Worm (Caenorhabditis elegans) whole organism, young adult: ENCODE data around the gene fbxb-22.

ENCODE experiments used
- F10E7.11 ChIP-seq: sonication (generic microtip); optimal IDR thresholded peaks from 2 replicates; lab custom pipeline; 2017; ENCODE audit warnings: mild to moderate bottlenecking, missing genetic modification characterization, moderate library complexity, missing compliant biosample characterization
- dpff-1 ChIP-seq: sonication (generic microtip); optimal IDR thresholded peaks from 2 replicates; lab custom pipeline; 2017; ENCODE audit warnings: mild to moderate bottlenecking, missing genetic modification characterization, missing compliant biosample characterization
- hmg-1.2 ChIP-seq: fragments of 200-800 bp; sonication (Bioruptor generic); IDR thresholded peaks from 2 replicates; pipeline ENCODE4 v1.3.6; 2022; ENCODE audit warnings: missing genetic modification reagents, missing genetic modification characterization, missing compliant biosample characterization
- lin-35 ChIP-seq, 3 experiments: fragments of 150-350 bp in 2 of 3; sonication (generic microtip) in 1 of 3; optimal IDR thresholded peaks; 2 replicates each; lab custom pipeline; 2014 to 2018; ENCODE audit warnings: missing biosample characterization in 3 of 3, missing genetic modification characterization in 3 of 3, missing genetic modification reagents in 3 of 3
- madf-8 ChIP-seq: fragments of 200-800 bp; sonication (Bioruptor generic); conservative IDR thresholded peaks from 2 replicates; pipeline ENCODE4 v1.3.6; 2022; ENCODE audit warnings: missing genetic modification reagents, missing genetic modification characterization, missing compliant biosample characterization
- mel-28 ChIP-seq: sonication (generic microtip); optimal IDR thresholded peaks from 2 replicates; lab custom pipeline; 2016; ENCODE audit warnings: borderline replicate concordance, mild to moderate bottlenecking, missing genetic modification characterization, missing compliant biosample characterization
- nhr-179 ChIP-seq: sonication (generic microtip); optimal IDR thresholded peaks from 2 replicates; lab custom pipeline; 2016; ENCODE audit warnings: mild to moderate bottlenecking, missing genetic modification characterization, missing compliant biosample characterization
- rpc-1 ChIP-seq, 2 experiments: fragments of 150-350 bp in 1 of 2; sonication (generic microtip) in 1 of 2; optimal IDR thresholded peaks; 2 replicates each; lab custom pipeline; 2014 to 2018; ENCODE audit warnings: missing biosample characterization in 1 of 2, missing genetic modification characterization in 1 of 2, missing genetic modification reagents in 1 of 2, missing genotype in 1 of 2
- snpc-3.4 ChIP-seq: sonication (generic microtip); optimal IDR thresholded peaks from 2 replicates; lab custom pipeline; 2017; ENCODE audit warnings: missing genetic modification characterization, mild to moderate bottlenecking, missing compliant biosample characterization, antibody characterized with exemption, moderate library complexity, missing genotype, missing genetic modification reagents
- sptf-2 ChIP-seq: fragments of 200-800 bp; sonication (Bioruptor generic); optimal IDR thresholded peaks from 2 replicates; lab custom pipeline; 2018; ENCODE audit warnings: mild to moderate bottlenecking, missing genetic modification characterization, missing compliant biosample characterization
- unc-62 ChIP-seq: fragments of 150-350 bp; optimal IDR thresholded peaks from 2 replicates; lab custom pipeline; 2014; ENCODE audit warnings: missing biosample characterization, missing genetic modification reagents, missing genetic modification characterization
- zfh-2 ChIP-seq: fragments of 200-800 bp; sonication (Bioruptor generic); conservative IDR thresholded peaks from 2 replicates; pipeline ENCODE4 v1.3.6; 2022; ENCODE audit warnings: missing genetic modification reagents, missing genetic modification characterization, missing compliant biosample characterization
- zim-3 ChIP-seq: sonication (generic microtip); optimal IDR thresholded peaks from 2 replicates; lab custom pipeline; 2017; ENCODE audit warnings: mild to moderate bottlenecking, missing genetic modification characterization, moderate library complexity, missing compliant biosample characterization

DNA sequence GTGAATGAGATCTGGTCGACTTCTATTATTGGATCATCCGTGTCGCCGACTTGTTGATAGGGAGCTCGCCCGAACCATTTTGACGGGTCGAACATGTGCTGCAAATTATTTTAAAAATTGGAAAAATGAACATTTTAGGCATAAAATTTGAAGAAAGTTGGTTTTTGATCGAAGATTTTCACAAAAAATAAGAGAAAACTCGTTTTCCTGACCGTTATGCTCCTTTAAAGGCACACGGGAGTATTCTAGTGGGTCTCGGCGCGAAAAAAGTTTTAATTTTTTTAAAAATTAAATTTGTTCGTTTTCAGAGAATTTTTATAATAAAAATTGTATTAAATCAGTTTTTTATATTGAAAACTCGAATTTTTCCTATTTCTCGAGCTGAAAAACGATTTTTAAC, 30.7 kb upstream of the fbxb-22 start, which contains the start of gene Y56A3A.16:
- TF ChIP-seq unc-62 (GFP tag; lab: Kevin White, UChicago) (no peak), dpff-1 (tag; lab: Kevin White, UChicago) (no peak), rpc-1 (optimal IDR thresholded peaks at IDR 0.05; lab: Kevin White, UChicago) (no peak), rpc-1 (tag; optimal IDR thresholded peaks at IDR 0.05; lab: Kevin White, UChicago) (no peak), lin-35 (GFP tag; optimal IDR thresholded peaks at IDR 0.05; lab: Kevin White, UChicago) (no peak), F10E7.11 (tag; lab: Kevin White, UChicago) (no peak), sptf-2 (GFP tag; lab: Kevin White, UChicago) (no peak), nhr-179 (no peak), snpc-3.4 (tag; lab: Kevin White, UChicago) (no peak), madf-8 (GFP tag; lab: Robert Waterston, UW) (no peak), mel-28 (tag; lab: Kevin White, UChicago) (no peak), hmg-1.2 (GFP tag; lab: Robert Waterston, UW) (no peak), zfh-2 (GFP tag; lab: Robert Waterston, UW) (no peak), zim-3 (tag; lab: Kevin White, UChicago) (no peak)
